Fruit fly (Drosophila melanogaster) whole organism, embryonic: ENCODE measurements around the gene ebi.

Experiments
- BEAF-32 ChIP-seq: fragments of 200-800 bp; sonication (Bioruptor generic); optimal IDR thresholded peaks from 3 replicates; lab custom pipeline; 2017; ENCODE audit warnings: missing biosample characterization, missing genetic modification characterization, mild to moderate bottlenecking, moderate library complexity, missing genetic modification reagents
- Bgb ChIP-seq: fragments of 200-800 bp; sonication (Bioruptor generic); IDR thresholded peaks from 2 replicates; pipeline ENCODE4 v1.3.6; 2022; ENCODE audit warnings: missing biosample characterization, missing genetic modification characterization; ENCODE audit not compliant: partially characterized antibody
- CG10267 ChIP-seq: fragments of 200-800 bp; sonication (Bioruptor generic); optimal IDR thresholded peaks from 2 replicates; lab custom pipeline; 2018; ENCODE audit warnings: missing biosample characterization, mild to moderate bottlenecking, missing genetic modification characterization, moderate library complexity
- CG10431 ChIP-seq: fragments of 200-800 bp; sonication (Bioruptor generic); optimal IDR thresholded peaks from 3 replicates; lab custom pipeline; 2018; ENCODE audit warnings: missing biosample characterization, mild to moderate bottlenecking, missing genetic modification characterization
- CG10654 ChIP-seq: fragments of 200-800 bp; sonication (Bioruptor generic); optimal IDR thresholded peaks from 2 replicates; lab custom pipeline; 2016; ENCODE audit warnings: missing biosample characterization, missing genetic modification characterization
- CG12744 ChIP-seq: fragments of 200-800 bp; sonication (Bioruptor generic); optimal IDR thresholded peaks from 2 replicates; lab custom pipeline; 2016; ENCODE audit warnings: missing biosample characterization, missing genetic modification characterization
- CG13424 ChIP-seq: fragments of 200-800 bp; sonication (Bioruptor generic); optimal IDR thresholded peaks from 2 replicates; lab custom pipeline; 2019; ENCODE audit warnings: missing biosample characterization, mild to moderate bottlenecking, missing genetic modification characterization, moderate library complexity
- CG14965 ChIP-seq: fragments of 200-800 bp; sonication (Bioruptor generic); optimal IDR thresholded peaks from 2 replicates; lab custom pipeline; 2016; ENCODE audit warnings: missing biosample characterization, missing genetic modification characterization, borderline replicate concordance
- CG15514 ChIP-seq: fragments of 200-800 bp; sonication (Bioruptor generic); optimal IDR thresholded peaks from 3 replicates; lab custom pipeline; 2017; ENCODE audit warnings: missing biosample characterization, missing genetic modification characterization, mild to moderate bottlenecking, moderate library complexity, missing genetic modification reagents
- CG15601 ChIP-seq: fragments of 200-800 bp; sonication (Bioruptor generic); optimal IDR thresholded peaks from 3 replicates; lab custom pipeline; 2019; ENCODE audit warnings: missing biosample characterization, mild to moderate bottlenecking, missing genetic modification characterization, moderate library complexity
- CG17829 ChIP-seq: fragments of 200-800 bp; optimal IDR thresholded peaks from 2 replicates; lab custom pipeline; 2019; ENCODE audit warnings: missing biosample characterization, mild to moderate bottlenecking, missing genetic modification characterization, moderate library complexity
- CG17912 ChIP-seq: fragments of 200-800 bp; sonication (Bioruptor generic); optimal IDR thresholded peaks from 2 replicates; lab custom pipeline; 2018; ENCODE audit warnings: missing biosample characterization, mild to moderate bottlenecking, missing genetic modification characterization
- CG18011 ChIP-seq: fragments of 200-800 bp; sonication (Bioruptor generic); optimal IDR thresholded peaks from 2 replicates; lab custom pipeline; 2017; ENCODE audit warnings: missing biosample characterization, missing genetic modification characterization, mild to moderate bottlenecking, moderate library complexity, missing genotype
- CG2116 ChIP-seq: fragments of 200-800 bp; sonication (Bioruptor generic); optimal IDR thresholded peaks from 3 replicates; lab custom pipeline; 2018; ENCODE audit warnings: missing biosample characterization, mild to moderate bottlenecking, missing genetic modification characterization
- CG2712 ChIP-seq: fragments of 200-800 bp; optimal IDR thresholded peaks from 3 replicates; lab custom pipeline; 2019; ENCODE audit warnings: missing biosample characterization, mild to moderate bottlenecking, missing genetic modification characterization, moderate library complexity
- CG2889 ChIP-seq: fragments of 200-800 bp; sonication (Bioruptor generic); IDR thresholded peaks from 3 replicates; pipeline ENCODE4 v1.3.6; 2022; ENCODE audit warnings: missing biosample characterization, missing genetic modification characterization
- CG31224 ChIP-seq: fragments of 200-800 bp; sonication (Bioruptor generic); IDR thresholded peaks from 2 replicates; pipeline ENCODE4 v1.3.6; 2022; ENCODE audit warnings: missing biosample characterization, missing genetic modification characterization
- CG32532 ChIP-seq: fragments of 200-800 bp; sonication (Bioruptor generic); IDR thresholded peaks from 2 replicates; pipeline ENCODE4 v1.3.6; 2022; ENCODE audit warnings: missing biosample characterization, missing genetic modification characterization
- CG33213 ChIP-seq: fragments of 200-800 bp; sonication (Bioruptor generic); optimal IDR thresholded peaks from 3 replicates; lab custom pipeline; 2016; ENCODE audit warnings: missing biosample characterization, missing genetic modification characterization
- CG34224 ChIP-seq: fragments of 200-800 bp; sonication (Bioruptor generic); IDR thresholded peaks from 3 replicates; pipeline ENCODE4 v1.3.6; 2022; ENCODE audit warnings: missing biosample characterization, missing genetic modification characterization; ENCODE audit not compliant: partially characterized antibody
- CG4617 ChIP-seq: fragments of 200-800 bp; sonication (Bioruptor generic); optimal IDR thresholded peaks from 3 replicates; lab custom pipeline; 2016; ENCODE audit warnings: missing biosample characterization, missing genetic modification characterization, borderline replicate concordance
- CG5953 ChIP-seq: fragments of 200-800 bp; sonication (Bioruptor generic); IDR thresholded peaks from 2 replicates; pipeline ENCODE4 v1.3.6; 2022; ENCODE audit warnings: missing biosample characterization, missing genetic modification characterization
- CG6765 ChIP-seq: fragments of 200-800 bp; sonication (Bioruptor generic); optimal IDR thresholded peaks from 3 replicates; lab custom pipeline; 2017; ENCODE audit warnings: missing biosample characterization, mild to moderate bottlenecking, missing genetic modification characterization
- CG6791 ChIP-seq: fragments of 200-800 bp; sonication (Bioruptor generic); IDR thresholded peaks from 3 replicates; pipeline ENCODE4 v1.3.6; 2022; ENCODE audit warnings: missing biosample characterization, missing genetic modification characterization; ENCODE audit not compliant: partially characterized antibody
- CG6813 ChIP-seq: fragments of 200-800 bp; sonication (Bioruptor generic); optimal IDR thresholded peaks from 2 replicates; lab custom pipeline; 2017; ENCODE audit warnings: missing biosample characterization, missing genetic modification characterization, mild to moderate bottlenecking, moderate library complexity, missing genetic modification reagents
- Dip3 ChIP-seq: fragments of 200-800 bp; sonication (Bioruptor generic); optimal IDR thresholded peaks from 3 replicates; lab custom pipeline; 2016; ENCODE audit warnings: missing biosample characterization, missing genetic modification characterization
- GATAe ChIP-seq: fragments of 200-800 bp; sonication (Bioruptor generic); conservative IDR thresholded peaks from 2 replicates; pipeline ENCODE4 v1.3.6; 2022; ENCODE audit warnings: missing biosample characterization, missing genetic modification characterization
- H15 ChIP-seq: fragments of 200-800 bp; sonication (Bioruptor generic); IDR thresholded peaks from 3 replicates; pipeline ENCODE4 v1.3.6; 2022; ENCODE audit warnings: missing biosample characterization, missing genetic modification characterization
- HLH4C ChIP-seq: fragments of 200-800 bp; sonication (Bioruptor generic); IDR thresholded peaks from 3 replicates; pipeline ENCODE4 v1.3.6; 2022; ENCODE audit warnings: missing biosample characterization, missing genetic modification characterization; ENCODE audit not compliant: partially characterized antibody
- Hsf ChIP-seq: fragments of 200-800 bp; sonication (Bioruptor generic); optimal IDR thresholded peaks from 3 replicates; lab custom pipeline; 2016; ENCODE audit warnings: missing biosample characterization, missing genetic modification characterization
- NC2β ChIP-seq: fragments of 200-800 bp; sonication (Bioruptor generic); optimal IDR thresholded peaks from 2 replicates; lab custom pipeline; 2016; ENCODE audit warnings: missing biosample characterization, missing genetic modification characterization
- Sin3A ChIP-seq: fragments of >200 bp; optimal IDR thresholded peaks from 2 replicates; lab custom pipeline; 2018
- Sry-β ChIP-seq: fragments of 200-800 bp; sonication (Bioruptor generic); optimal IDR thresholded peaks from 2 replicates; lab custom pipeline; 2018; ENCODE audit warnings: missing biosample characterization, mild to moderate bottlenecking, missing genetic modification characterization, moderate library complexity
- Taf1 ChIP-seq: fragments of 200-800 bp; sonication (Bioruptor generic); IDR thresholded peaks from 2 replicates; pipeline ENCODE4 v1.3.6; 2022; ENCODE audit warnings: missing biosample characterization, missing genetic modification characterization
- ac ChIP-seq: fragments of 200-800 bp; sonication (Bioruptor generic); optimal IDR thresholded peaks from 3 replicates; lab custom pipeline; 2017; ENCODE audit warnings: missing biosample characterization, mild to moderate bottlenecking, missing genetic modification characterization
- amos ChIP-seq: fragments of 200-800 bp; sonication (Bioruptor generic); IDR thresholded peaks from 2 replicates; pipeline ENCODE4 v1.3.6; 2022; ENCODE audit warnings: missing biosample characterization, missing genetic modification characterization; ENCODE audit not compliant: partially characterized antibody
- crp ChIP-seq, 2 experiments: fragments of 200-800 bp; sonication (Bioruptor generic); optimal IDR thresholded peaks; 2 replicates in 1 of 2; 3 replicates in 1 of 2; lab custom pipeline; 2017; ENCODE audit warnings: missing biosample characterization in 2 of 2, missing genetic modification characterization in 2 of 2, mild to moderate bottlenecking in 1 of 2, moderate library complexity in 1 of 2
- dm ChIP-seq: fragments of 200-800 bp; sonication (Bioruptor generic); optimal IDR thresholded peaks from 3 replicates; lab custom pipeline; 2016; ENCODE audit warnings: missing biosample characterization, missing genetic modification characterization
- en ChIP-seq: fragments of 200-800 bp; sonication (Bioruptor generic); optimal IDR thresholded peaks from 2 replicates; lab custom pipeline; 2016; ENCODE audit warnings: missing biosample characterization, missing genetic modification characterization
- hb ChIP-seq: fragments of 200-800 bp; sonication (Bioruptor generic); IDR thresholded peaks from 3 replicates; pipeline ENCODE4 v1.3.6; 2022; ENCODE audit warnings: missing biosample characterization, missing genetic modification characterization; ENCODE audit not compliant: partially characterized antibody
- maf-S ChIP-seq: fragments of 200-800 bp; sonication (Bioruptor generic); optimal IDR thresholded peaks from 2 replicates; lab custom pipeline; 2016; ENCODE audit warnings: missing biosample characterization, missing genetic modification characterization
- nmo ChIP-seq: fragments of 200-800 bp; sonication (Bioruptor generic); optimal IDR thresholded peaks from 2 replicates; lab custom pipeline; 2018; ENCODE audit warnings: missing biosample characterization, mild to moderate bottlenecking, missing genetic modification characterization, moderate library complexity
- repo ChIP-seq: fragments of 200-800 bp; sonication (Bioruptor generic); optimal IDR thresholded peaks from 2 replicates; lab custom pipeline; 2016; ENCODE audit warnings: missing biosample characterization, missing genetic modification characterization
- row ChIP-seq: fragments of 200-800 bp; sonication (Bioruptor generic); IDR thresholded peaks from 3 replicates; pipeline ENCODE4 v1.3.6; 2022; ENCODE audit warnings: missing biosample characterization, missing genetic modification characterization
- salm ChIP-seq: fragments of 200-800 bp; sonication (Bioruptor generic); optimal IDR thresholded peaks from 2 replicates; lab custom pipeline; 2018; ENCODE audit warnings: missing biosample characterization, mild to moderate bottlenecking, missing genetic modification characterization
- unc-4 ChIP-seq: fragments of 200-800 bp; sonication (Bioruptor generic); IDR thresholded peaks from 2 replicates; pipeline ENCODE4 v1.3.6; 2022; ENCODE audit warnings: missing biosample characterization, missing genetic modification characterization; ENCODE audit not compliant: partially characterized antibody
- zfh2 ChIP-seq: fragments of 200-800 bp; sonication (Bioruptor generic); optimal IDR thresholded peaks from 2 replicates; lab custom pipeline; 2016; ENCODE audit warnings: missing biosample characterization, missing genetic modification characterization

ebi gene

DNA sequence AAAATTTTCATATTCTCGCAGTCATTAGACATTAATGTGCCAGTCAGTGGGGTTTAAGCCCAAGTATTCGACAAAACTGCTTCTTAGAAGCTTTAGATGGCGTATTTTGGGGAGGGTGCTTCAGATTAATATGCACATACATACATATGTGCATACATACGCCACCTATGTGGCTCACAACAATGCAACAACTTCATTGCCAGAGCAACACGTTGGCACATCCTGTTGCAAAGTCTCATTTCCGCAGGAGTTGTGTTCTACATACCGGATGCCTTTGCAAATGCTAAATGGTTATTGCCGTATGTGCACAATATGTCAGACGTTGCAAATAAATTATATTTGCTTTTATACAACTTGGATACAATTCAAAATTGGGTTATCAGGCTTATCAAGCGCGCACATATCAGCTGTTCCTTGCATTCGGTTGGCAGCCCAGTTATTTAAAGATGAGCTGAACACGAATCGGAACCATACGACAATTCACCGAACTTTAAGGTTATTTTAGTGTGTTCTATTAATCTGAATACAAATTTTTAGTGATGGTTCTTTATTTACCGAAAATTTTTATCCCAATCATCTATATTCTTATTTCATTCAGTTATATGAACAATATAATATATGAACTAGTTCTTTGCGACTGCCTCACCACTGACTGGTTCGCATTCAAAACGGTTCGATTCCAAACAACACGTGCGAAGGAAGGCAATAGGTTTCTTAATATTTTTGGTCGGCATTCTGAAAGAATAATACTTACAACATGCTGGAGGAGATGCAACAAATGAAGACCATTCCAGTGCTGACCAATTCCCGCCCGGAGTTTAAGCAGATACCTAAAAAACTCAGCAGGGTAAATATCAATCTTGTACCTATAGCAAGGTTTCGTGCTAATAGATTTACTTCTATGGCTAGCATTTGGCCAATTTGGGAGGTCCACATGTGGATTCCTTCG lies 11.0 kb upstream of the ebi start, which contains the start of gene Polr1B (continued):
- TF ChIP-seq dm (GFP tag; lab: Kevin White, UChicago) = peak; percentile 86
- TF ChIP-seq CG6813 = no peak
- TF ChIP-seq H15 = no peak
- TF ChIP-seq BEAF-32 (GFP tag; lab: Kevin White, UChicago) = peak; percentile 69
- peak; percentile 46 for TF ChIP-seq CG10267 (tag; lab: Kevin White, UChicago)
- peak; percentile 54 for TF ChIP-seq CG2712
- peak; percentile 48; the same call in 1 of the 2 replicates for TF ChIP-seq unc-4 (GFP tag; lab: Robert Waterston, UW)
- TF ChIP-seq hb (GFP tag; lab: Robert Waterston, UW) = no peak
- TF ChIP-seq CG12744 = no peak
- no peak for TF ChIP-seq CG14965 (GFP tag; lab: Kevin White, UChicago)
- TF ChIP-seq CG34224 (GFP tag; lab: Robert Waterston, UW) = peak; percentile 59; the same call in 1 of the 3 replicates
- TF ChIP-seq CG31224 (GFP tag; lab: Robert Waterston, UW) = no peak
- no peak for TF ChIP-seq zfh2 (GFP tag; lab: Kevin White, UChicago)
- no peak for TF ChIP-seq GATAe (GFP tag; lab: Robert Waterston, UW)
- TF ChIP-seq CG18011 (GFP tag; lab: Kevin White, UChicago) = no peak
- peak; percentile 85 to 98 for TF ChIP-seq crp (GFP tag; optimal IDR thresholded peaks at IDR 0.05; lab: Kevin White, UChicago)
- peak; percentile 55 for TF ChIP-seq Bgb (GFP tag; lab: Robert Waterston, UW)
- no peak for TF ChIP-seq CG10431 (GFP tag; lab: Kevin White, UChicago)
- TF ChIP-seq CG15514 = peak; percentile 100
- TF ChIP-seq CG2889 (GFP tag; lab: Robert Waterston, UW) = no peak
- TF ChIP-seq CG6765 (GFP tag; lab: Kevin White, UChicago) = no peak
- TF ChIP-seq Hsf (GFP tag; lab: Kevin White, UChicago) = no peak
- peak; percentile 84 for TF ChIP-seq row (GFP tag; lab: Robert Waterston, UW)
- no peak for TF ChIP-seq en (GFP tag; lab: Kevin White, UChicago)
- no peak for TF ChIP-seq Dip3 (GFP tag; lab: Kevin White, UChicago)
- no peak for TF ChIP-seq CG33213 (GFP tag; lab: Kevin White, UChicago)
- peak; percentile 62 for TF ChIP-seq CG2116 (GFP tag; lab: Kevin White, UChicago)
- no peak for TF ChIP-seq CG5953 (GFP tag; lab: Robert Waterston, UW)
- TF ChIP-seq HLH4C (GFP tag; lab: Robert Waterston, UW) = peak; percentile 47; the same call in 2 of the 3 replicates
- TF ChIP-seq nmo = peak; percentile 50
- TF ChIP-seq CG4617 (GFP tag; lab: Kevin White, UChicago) = peak; percentile 26
- peak; percentile 36 for TF ChIP-seq CG17829 (tag; lab: Kevin White, UChicago)
- TF ChIP-seq ac = no peak
- TF ChIP-seq NC2β (GFP tag; lab: Kevin White, UChicago) = no peak
- no peak for TF ChIP-seq Taf1 (GFP tag; lab: Robert Waterston, UW)
- TF ChIP-seq CG10654 (GFP tag; lab: Kevin White, UChicago) = no peak
- TF ChIP-seq CG6791 (GFP tag; lab: Robert Waterston, UW) = no peak
- no peak for TF ChIP-seq CG32532 (GFP tag; lab: Robert Waterston, UW)
- TF ChIP-seq Sry-β (GFP tag; lab: Kevin White, UChicago) = peak; percentile 88
- peak; percentile 31 for TF ChIP-seq CG13424 (tag; lab: Kevin White, UChicago)
- peak; percentile 41 for TF ChIP-seq CG15601
- TF ChIP-seq CG17912 (GFP tag; lab: Kevin White, UChicago) = no peak
- TF ChIP-seq amos = peak; percentile 64
- TF ChIP-seq salm (tag; lab: Kevin White, UChicago) = no peak
- no peak for TF ChIP-seq maf-S
- peak; percentile 68 for TF ChIP-seq Sin3A
- no peak for TF ChIP-seq repo
